Fruit fly (Drosophila melanogaster) S2 (cell line): ENCODE data around the gene teq.

Source experiments
- CG8478 ChIP-seq: fragments of >200 bp; optimal IDR thresholded peaks from 2 replicates; lab custom pipeline; 2018
- CTCF ChIP-seq, 2 experiments: fragments of >200 bp; optimal IDR thresholded peaks; 2 replicates each; lab custom pipeline; 2018

DNA sequence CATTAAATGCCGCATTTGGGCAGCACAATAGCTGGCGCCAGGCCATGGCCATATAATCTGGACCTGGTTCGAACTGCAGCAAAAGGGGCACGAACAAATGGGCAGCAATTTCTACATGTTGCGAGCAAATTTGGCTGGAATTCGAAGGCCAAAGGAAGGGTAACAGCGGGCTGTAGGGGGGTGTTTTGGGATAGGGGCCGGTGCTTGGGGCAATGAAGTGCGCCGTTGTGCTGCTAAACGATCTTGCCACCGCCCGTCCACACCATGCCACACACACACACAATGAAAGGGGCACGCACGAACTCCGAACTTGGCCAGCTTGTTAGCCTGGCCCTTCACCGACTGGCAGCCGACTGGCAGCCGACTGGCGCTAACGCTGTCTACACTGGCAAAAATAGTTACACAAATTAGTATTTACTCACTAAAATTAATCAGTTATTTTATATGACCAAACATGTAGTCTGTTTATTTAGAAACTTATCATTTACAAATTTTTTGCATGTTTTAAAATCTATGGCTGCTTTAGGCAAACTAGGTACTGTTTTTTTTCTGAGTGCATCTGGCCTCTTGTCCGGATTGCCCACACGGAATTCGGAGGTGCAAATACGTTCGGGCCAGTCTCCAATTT is 40.3 kb upstream of the teq start:
- no peak for TF ChIP-seq CG8478 (lab: Kevin White, UChicago)
- TF ChIP-seq CTCF (optimal IDR thresholded peaks at IDR 0.05; lab: Kevin White, UChicago) = no peak
